Worm (Caenorhabditis elegans): ENCODE results near the gene pitr-6.
A peak's percentile ranks its signal among the peaks of the same experiment; 100 is the strongest.

The pitr-6 gene

DNA sequence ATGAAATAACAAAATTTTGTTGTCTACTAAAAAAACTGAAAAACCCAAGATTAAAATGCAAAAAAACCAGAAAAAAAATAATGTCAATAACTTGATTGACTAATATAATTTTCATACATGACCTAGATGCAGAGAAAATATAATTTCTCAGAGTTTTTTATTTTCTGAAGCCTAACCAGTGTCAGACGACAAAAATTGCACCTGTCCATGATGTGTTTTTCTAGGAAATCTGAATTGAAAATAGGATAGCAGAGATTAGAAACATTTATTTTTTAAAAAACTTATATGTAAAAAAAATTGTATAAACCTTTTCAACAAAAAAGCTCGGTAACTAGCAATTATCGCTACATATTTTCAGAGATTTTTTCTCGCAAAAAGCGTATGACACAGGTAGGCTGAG, 27.1 kb upstream of the pitr-6 start:
- no peak for TF ChIP-seq tbx-7 (tag; optimal IDR thresholded peaks at IDR 0.05)

DNA sequence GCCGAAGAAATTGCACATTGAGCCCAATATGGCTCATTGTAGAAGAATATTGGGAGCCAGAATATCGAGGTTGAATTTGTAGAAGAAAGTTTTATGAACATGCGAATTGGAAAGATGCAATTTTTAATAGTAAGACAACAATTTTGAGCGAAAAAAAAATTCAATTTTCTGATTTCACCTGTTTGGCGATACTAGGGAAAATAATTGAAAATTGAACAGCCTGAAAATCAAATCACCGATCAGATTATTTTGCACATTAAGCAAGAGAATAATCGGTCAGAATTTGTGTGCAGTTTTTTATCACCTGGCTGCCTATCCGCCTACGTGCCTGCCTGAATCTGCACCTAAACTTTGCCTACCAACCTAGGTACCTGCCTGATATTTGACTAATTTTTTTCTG, 24.6 kb upstream of the pitr-6 start, which contains the start of gene sre-26:
Gene sre-26 (minus strand): TSS at position 101 of the 400 bp plus-strand sequence.
- TF ChIP-seq gmeb-2 (tag; optimal IDR thresholded peaks at IDR 0.05), result no peak
- TF ChIP-seq hlh-13 (GFP tag; optimal IDR thresholded peaks at IDR 0.05), result no peak
- no peak for TF ChIP-seq ref-2 (tag; optimal IDR thresholded peaks at IDR 0.05)
- TF ChIP-seq elt-2 (tag; optimal IDR thresholded peaks at IDR 0.05), result no peak
- no peak for TF ChIP-seq fax-1 (tag; optimal IDR thresholded peaks at IDR 0.05)
- TF ChIP-seq ceh-18 (tag; optimal IDR thresholded peaks at IDR 0.05), result no peak
- TF ChIP-seq pat-9 (tag; optimal IDR thresholded peaks at IDR 0.05), result no peak
- no peak for TF ChIP-seq npax-4 (tag; optimal IDR thresholded peaks at IDR 0.05)

DNA sequence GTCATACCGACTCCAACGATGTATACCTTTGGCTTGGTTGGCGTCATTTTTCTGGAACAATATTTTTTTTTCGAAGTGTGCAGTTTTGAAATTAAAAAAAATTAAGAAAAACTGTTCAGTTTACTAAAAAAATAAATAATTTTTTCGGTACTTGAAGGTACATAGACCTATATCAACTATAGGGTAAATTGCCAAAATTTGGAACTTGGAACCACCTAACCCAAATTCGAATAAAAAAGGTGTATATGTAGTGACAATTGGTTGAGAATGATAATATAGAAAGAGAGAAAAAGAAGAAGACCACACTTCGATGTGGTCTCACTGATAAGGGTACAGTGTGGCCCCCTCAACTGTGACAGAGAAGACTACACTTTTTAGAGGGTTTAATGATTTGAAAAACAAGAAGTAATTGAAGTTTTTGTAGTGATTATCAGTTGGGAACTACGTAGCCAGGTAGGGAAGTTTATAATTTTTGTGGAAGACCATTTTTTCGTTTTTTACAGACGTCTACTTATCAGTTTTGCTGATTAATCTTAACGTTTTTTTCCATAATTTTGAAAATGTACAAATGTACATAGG, 19.4 kb upstream of the pitr-6 start, which contains the start of gene daf-22:
Gene daf-22 (minus strand): TSS at position 51 of the 579 bp plus-strand sequence.
- TF ChIP-seq hlh-8 (tag; optimal IDR thresholded peaks at IDR 0.05) (no peak), lin-11 (tag; optimal IDR thresholded peaks at IDR 0.05) (no peak), elt-2 (tag; optimal IDR thresholded peaks at IDR 0.05) (peak; percentile 76), pat-9 (tag; optimal IDR thresholded peaks at IDR 0.05) (no peak), nhr-232 (tag; optimal IDR thresholded peaks at IDR 0.05) (no peak), hlh-15 (tag; optimal IDR thresholded peaks at IDR 0.05) (no peak)

DNA sequence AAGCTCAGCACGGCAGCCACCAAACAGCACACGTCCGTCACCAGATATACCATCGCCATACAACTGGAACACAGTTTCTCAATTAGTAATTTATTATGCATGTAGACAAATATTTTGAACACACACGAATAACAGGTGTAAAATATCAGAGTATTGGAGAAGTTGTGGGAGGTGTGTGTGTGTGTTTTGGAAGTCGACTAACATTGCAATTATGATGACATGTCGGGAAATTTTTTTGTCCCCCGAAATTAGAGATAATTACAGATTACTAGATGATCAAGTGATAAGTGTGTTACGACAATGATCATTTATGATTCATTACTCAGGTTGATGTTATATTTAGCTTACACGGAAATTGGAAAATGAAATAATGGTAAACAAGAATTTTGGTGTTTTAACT, 15.4 kb upstream of the pitr-6 start, which contains the start of gene Y57A10C.8:
Gene Y57A10C.8 (minus strand): TSS at position 101 of the 400 bp plus-strand sequence.
- no peak for TF ChIP-seq hlh-6 (tag; optimal IDR thresholded peaks at IDR 0.05)
- no peak for TF ChIP-seq T23F11.4 (GFP tag; optimal IDR thresholded peaks at IDR 0.05)
- no peak for TF ChIP-seq ceh-2 (tag; optimal IDR thresholded peaks at IDR 0.05)
- TF ChIP-seq pax-1 (tag; optimal IDR thresholded peaks at IDR 0.05), result no peak
- no peak for TF ChIP-seq mec-3 (tag; optimal IDR thresholded peaks at IDR 0.05; ENCODE audit: borderline replicate concordance)
- TF ChIP-seq F13H6.1 (tag; optimal IDR thresholded peaks at IDR 0.05), result no peak
- TF ChIP-seq K09A11.1 (tag; optimal IDR thresholded peaks at IDR 0.05; ENCODE audit: insufficient read depth), result no peak
- TF ChIP-seq nfya-1 (tag; optimal IDR thresholded peaks at IDR 0.05), result no peak
- TF ChIP-seq ceh-31 (tag; optimal IDR thresholded peaks at IDR 0.05), result no peak
- no peak for TF ChIP-seq lin-11 (tag; optimal IDR thresholded peaks at IDR 0.05)
- no peak for TF ChIP-seq ahr-1 (tag; optimal IDR thresholded peaks at IDR 0.05)
- TF ChIP-seq hlh-8 (tag; optimal IDR thresholded peaks at IDR 0.05), result no peak
- TF ChIP-seq unc-42 (tag; optimal IDR thresholded peaks at IDR 0.05), result no peak
- TF ChIP-seq sox-4 (tag; optimal IDR thresholded peaks at IDR 0.05), result no peak
- TF ChIP-seq pros-1 (tag; optimal IDR thresholded peaks at IDR 0.05), result no peak
- TF ChIP-seq nhr-232 (tag; optimal IDR thresholded peaks at IDR 0.05), result no peak
- no peak for TF ChIP-seq pat-9 (tag; optimal IDR thresholded peaks at IDR 0.05)

DNA sequence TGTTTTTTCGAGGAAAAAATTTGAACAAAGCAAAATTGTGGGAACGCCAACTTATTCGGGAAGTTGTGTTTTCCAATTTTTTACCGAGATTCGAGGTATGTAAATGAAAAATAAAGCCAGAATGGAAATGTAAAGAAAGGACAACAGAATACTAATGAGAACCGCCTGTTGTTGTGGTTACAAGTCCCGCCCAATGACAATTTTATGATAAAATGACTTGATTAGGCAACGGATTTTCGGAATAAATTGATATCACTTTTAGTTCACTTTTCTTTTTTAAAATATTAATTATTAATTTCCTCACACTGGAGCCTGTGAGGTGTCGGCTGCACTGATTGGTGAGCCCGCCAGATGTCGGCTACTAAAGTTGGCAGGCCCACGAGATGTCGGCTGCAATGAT, 12.8 kb upstream of the pitr-6 start, which contains the start of gene dct-12:
Gene dct-12 (minus strand): TSS at position 101 of the 400 bp plus-strand sequence.
- TF ChIP-seq ets-4 (tag; optimal IDR thresholded peaks at IDR 0.05) (no peak), F13H6.1 (tag; optimal IDR thresholded peaks at IDR 0.05) (no peak), hlh-15 (tag; optimal IDR thresholded peaks at IDR 0.05) (no peak), odd-2 (tag; optimal IDR thresholded peaks at IDR 0.05) (no peak), ref-2 (tag; optimal IDR thresholded peaks at IDR 0.05) (no peak), hlh-6 (tag; optimal IDR thresholded peaks at IDR 0.05) (no peak), elt-4 (tag; optimal IDR thresholded peaks at IDR 0.05) (no peak), lin-11 (tag; optimal IDR thresholded peaks at IDR 0.05) (no peak)

DNA sequence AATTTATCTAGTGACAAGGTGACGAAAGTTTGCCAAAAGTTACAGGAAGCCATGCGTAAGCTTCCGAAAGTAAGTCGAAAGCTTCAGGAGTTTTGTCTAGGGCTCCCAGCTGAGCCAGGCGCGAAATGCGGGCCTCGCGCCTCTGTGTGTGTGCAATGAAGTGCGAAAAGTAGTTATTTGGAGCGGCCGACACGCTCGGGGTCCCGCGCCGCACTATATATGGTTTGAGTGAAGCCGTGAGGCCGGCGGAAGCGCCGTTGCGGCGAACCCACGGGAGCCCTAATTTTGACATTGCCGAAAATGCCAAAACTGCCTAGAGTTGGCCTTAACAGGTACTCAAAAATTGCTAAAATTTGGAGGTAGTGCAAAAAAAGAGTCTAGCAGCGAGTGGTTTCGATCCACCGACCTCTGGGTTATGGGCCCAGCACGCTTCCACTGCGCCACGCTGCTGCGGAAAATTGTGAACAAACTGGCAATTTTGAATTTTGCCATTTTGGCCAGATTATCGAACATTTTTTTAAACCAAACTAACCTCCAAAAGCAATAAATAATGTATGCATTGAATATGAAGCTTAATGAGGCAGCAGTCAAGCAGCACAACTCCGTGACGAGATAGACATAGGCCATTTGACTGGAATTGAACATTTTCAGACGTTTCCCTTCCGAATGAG, 9.8 kb upstream of the pitr-6 start:
- no peak for TF ChIP-seq pha-4 (tag; optimal IDR thresholded peaks at IDR 0.05)
- no peak for TF ChIP-seq ceh-2 (tag; optimal IDR thresholded peaks at IDR 0.05)
- TF ChIP-seq ceh-18 (tag; optimal IDR thresholded peaks at IDR 0.05), result no peak
- TF ChIP-seq ceh-45 (GFP tag; IDR thresholded peaks at IDR 0.05), result no peak
- TF ChIP-seq hlh-13 (GFP tag; optimal IDR thresholded peaks at IDR 0.05), result no peak
- no peak for TF ChIP-seq ztf-16 (tag; optimal IDR thresholded peaks at IDR 0.05)
- no peak for TF ChIP-seq elt-4 (tag; optimal IDR thresholded peaks at IDR 0.05)
- TF ChIP-seq ceh-24 (tag; optimal IDR thresholded peaks at IDR 0.05), result no peak
- no peak for TF ChIP-seq dve-1 (tag; optimal IDR thresholded peaks at IDR 0.05)
